Worm (Caenorhabditis elegans): ENCODE data around the gene W09D6.4.

ce11 chrIII:11090112-11090648 is 10.6 kb downstream of the W09D6.4 start:
- TF ChIP-seq fos-1 (tag; optimal IDR thresholded peaks at IDR 0.05) (no peak), nhr-23 (tag; optimal IDR thresholded peaks at IDR 0.05) (peak; percentile 28), R02D3.7 (tag; optimal IDR thresholded peaks at IDR 0.05) (no peak), ama-1 (optimal IDR thresholded peaks at IDR 0.05) (peak; percentile 98), hmg-11 (tag; optimal IDR thresholded peaks at IDR 0.05) (no peak), nfya-1 (tag; optimal IDR thresholded peaks at IDR 0.05; ENCODE audit: insufficient read depth) (peak; percentile 94), nhr-237 (tag; optimal IDR thresholded peaks at IDR 0.05) (no peak)

Data from whole organism, L3 larva.